Fruit fly (Drosophila melanogaster) whole organism, adult: ENCODE results near the gene eIF4E5.
A peak's percentile ranks its signal among the peaks of the same experiment; 100 is the strongest.

Experiments
- CG11617 ChIP-seq: fragments of 200-800 bp; sonication (Bioruptor generic); optimal IDR thresholded peaks from 2 replicates; lab custom pipeline; 2017; ENCODE audit warnings: mild to moderate bottlenecking, missing biosample characterization, missing genetic modification reagents, missing genetic modification characterization
- CG12768 ChIP-seq: fragments of 200-800 bp; sonication (Bioruptor generic); optimal IDR thresholded peaks from 2 replicates; lab custom pipeline; 2017; ENCODE audit warnings: missing biosample characterization, missing genetic modification characterization, mild to moderate bottlenecking, moderate library complexity, missing genetic modification reagents
- CG14711 ChIP-seq: fragments of 200-800 bp; sonication (Bioruptor generic); optimal IDR thresholded peaks from 2 replicates; lab custom pipeline; 2018; ENCODE audit warnings: missing biosample characterization, mild to moderate bottlenecking, missing genetic modification characterization, moderate library complexity
- CG1620 ChIP-seq: fragments of 200-800 bp; sonication (Bioruptor generic); optimal IDR thresholded peaks from 2 replicates; lab custom pipeline; 2016; ENCODE audit warnings: missing biosample characterization, missing genetic modification characterization
- CG33017 ChIP-seq: fragments of 200-800 bp; sonication (Bioruptor generic); optimal IDR thresholded peaks from 2 replicates; lab custom pipeline; 2018; ENCODE audit warnings: missing biosample characterization, mild to moderate bottlenecking, missing genetic modification characterization, moderate library complexity
- CG5204 ChIP-seq: fragments of 200-800 bp; sonication (Bioruptor generic); optimal IDR thresholded peaks from 2 replicates; lab custom pipeline; 2016; ENCODE audit warnings: missing biosample characterization, missing genetic modification characterization
- CG7045 ChIP-seq: fragments of 200-800 bp; sonication (Bioruptor generic); optimal IDR thresholded peaks from 2 replicates; lab custom pipeline; 2017; ENCODE audit warnings: missing biosample characterization, mild to moderate bottlenecking, missing genetic modification characterization
- CG7101 ChIP-seq: fragments of 200-800 bp; sonication (Bioruptor generic); optimal IDR thresholded peaks from 2 replicates; lab custom pipeline; 2018; ENCODE audit warnings: missing biosample characterization, mild to moderate bottlenecking, missing genetic modification characterization, moderate library complexity
- Clk ChIP-seq: fragments of 200-800 bp; sonication (Bioruptor generic); optimal IDR thresholded peaks from 2 replicates; lab custom pipeline; 2017; ENCODE audit warnings: missing biosample characterization, missing genetic modification characterization
- Crg-1 ChIP-seq: fragments of 200-800 bp; sonication (Bioruptor generic); optimal IDR thresholded peaks from 2 replicates; lab custom pipeline; 2016; ENCODE audit warnings: missing biosample characterization, missing genetic modification characterization
- Hr96 ChIP-seq: fragments of 200-800 bp; sonication (Bioruptor generic); optimal IDR thresholded peaks from 2 replicates; lab custom pipeline; 2016; ENCODE audit warnings: missing biosample characterization, missing genetic modification characterization
- Mnt ChIP-seq: fragments of 200-800 bp; sonication (Bioruptor generic); optimal IDR thresholded peaks from 2 replicates; lab custom pipeline; 2016; ENCODE audit warnings: missing biosample characterization, mild to moderate bottlenecking, missing genetic modification characterization
- bab1 ChIP-seq: fragments of 200-800 bp; sonication (Bioruptor generic); optimal IDR thresholded peaks from 3 replicates; lab custom pipeline; 2019; ENCODE audit warnings: missing biosample characterization, mild to moderate bottlenecking, missing genetic modification characterization, moderate library complexity
- cic ChIP-seq: fragments of 200-800 bp; sonication (Bioruptor generic); optimal IDR thresholded peaks from 2 replicates; lab custom pipeline; 2017; ENCODE audit warnings: missing biosample characterization, mild to moderate bottlenecking, missing genetic modification characterization, moderate library complexity
- cnc ChIP-seq, 2 experiments: fragments of >200 bp; optimal IDR thresholded peaks; 2 replicates each; lab custom pipeline; 2017
- kay ChIP-seq: fragments of 200-800 bp; sonication (Bioruptor generic); peaks from one replicate; lab custom pipeline; 2016; ENCODE audit warnings: missing biosample characterization, missing genetic modification characterization, borderline replicate concordance
- ovo ChIP-seq: fragments of 200-800 bp; sonication (Bioruptor generic); optimal IDR thresholded peaks from 2 replicates; lab custom pipeline; 2016; ENCODE audit warnings: missing biosample characterization, missing genetic modification characterization
- pad ChIP-seq: fragments of 200-800 bp; sonication (Bioruptor generic); optimal IDR thresholded peaks from 3 replicates; lab custom pipeline; 2017; ENCODE audit warnings: missing biosample characterization, missing genetic modification characterization, mild to moderate bottlenecking, moderate library complexity, missing genetic modification reagents
- tj ChIP-seq: fragments of 200-800 bp; sonication (Bioruptor generic); optimal IDR thresholded peaks from 3 replicates; lab custom pipeline; 2017; ENCODE audit warnings: missing biosample characterization, mild to moderate bottlenecking, missing genetic modification characterization, moderate library complexity
- toe ChIP-seq: fragments of 200-800 bp; sonication (Bioruptor generic); optimal IDR thresholded peaks from 2 replicates; lab custom pipeline; 2016; ENCODE audit warnings: missing biosample characterization, missing genetic modification characterization

The eIF4E5 gene

DNA sequence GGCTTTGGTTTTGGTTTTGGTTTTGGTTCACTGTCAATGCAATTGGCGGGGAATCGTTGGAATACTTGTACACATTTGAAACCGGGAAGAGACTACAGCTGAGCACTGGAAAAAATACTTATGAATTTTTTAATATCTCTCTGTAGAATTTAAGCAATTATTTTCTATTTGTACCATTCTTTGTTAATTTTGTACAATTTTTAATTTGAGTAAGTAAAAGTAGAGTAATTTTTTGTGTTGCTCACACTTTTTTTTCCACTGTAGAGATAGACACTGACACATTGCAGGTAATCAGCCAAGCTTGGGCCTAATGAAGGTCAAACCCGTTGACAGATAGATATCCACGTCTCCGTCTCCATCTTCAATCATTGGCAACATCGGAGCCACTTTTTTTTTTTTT, 11.4 kb upstream of the eIF4E5 start:
- TF ChIP-seq ovo (GFP tag; lab: Kevin White, UChicago) (no peak), toe (GFP tag; lab: Kevin White, UChicago) (no peak), CG11617 (no peak), CG12768 (GFP tag; lab: Kevin White, UChicago) (no peak), Mnt (GFP tag; lab: Kevin White, UChicago) (no peak), Clk (GFP tag; lab: Kevin White, UChicago) (no peak), CG7101 (tag; lab: Kevin White, UChicago) (no peak), CG5204 (no peak), cic (GFP tag; lab: Kevin White, UChicago) (no peak), Hr96 (GFP tag; lab: Kevin White, UChicago) (no peak), Crg-1 (GFP tag; lab: Kevin White, UChicago) (no peak), CG33017 (tag; lab: Kevin White, UChicago) (no peak), kay (GFP tag; lab: Kevin White, UChicago) (no peak)

DNA sequence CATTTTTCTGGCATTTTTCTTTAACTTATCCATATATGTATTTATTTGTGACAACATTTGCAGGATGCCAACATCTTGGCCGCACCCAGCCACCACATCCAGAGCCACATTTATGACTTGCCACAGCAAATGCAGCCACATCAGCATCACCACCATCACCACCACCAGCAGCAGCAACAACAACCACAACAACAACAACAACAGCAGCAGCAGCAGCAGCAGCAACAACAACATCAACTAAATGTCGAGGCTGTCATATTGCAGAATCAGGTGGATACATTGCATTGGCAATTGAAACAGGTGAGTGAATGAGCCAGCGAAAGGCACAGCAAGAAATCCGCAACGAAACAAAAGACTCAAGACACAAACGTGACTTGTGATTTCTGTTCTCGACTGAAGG, 4.7 kb upstream of the eIF4E5 start:
- TF ChIP-seq CG12768 (GFP tag; lab: Kevin White, UChicago), result no peak
- TF ChIP-seq tj (GFP tag; lab: Kevin White, UChicago), result no peak
- TF ChIP-seq Hr96 (GFP tag; lab: Kevin White, UChicago), result no peak
- TF ChIP-seq cnc (optimal IDR thresholded peaks at IDR 0.05; lab: Kevin White, UChicago), result no peak
- TF ChIP-seq Mnt (GFP tag; lab: Kevin White, UChicago), result no peak

DNA sequence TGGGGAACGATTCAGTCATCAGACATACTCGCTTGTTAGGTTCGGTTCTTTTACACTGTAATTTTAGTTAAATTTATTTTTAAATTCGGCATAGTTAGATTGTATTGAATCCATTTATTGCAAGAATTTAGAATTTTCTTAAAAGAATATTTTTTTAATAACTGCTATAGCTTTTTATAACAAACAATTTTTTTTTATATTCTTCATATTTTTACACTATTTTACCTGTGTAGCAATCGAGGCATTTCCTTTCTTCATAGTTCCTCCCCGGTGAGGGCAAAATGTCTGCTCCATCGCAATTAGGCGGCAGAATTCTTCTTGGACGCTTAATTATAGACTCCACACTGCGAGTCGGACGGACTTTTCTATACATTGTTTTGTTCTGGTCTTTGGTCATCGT, 4.1 kb upstream of the eIF4E5 start:
- TF ChIP-seq toe (GFP tag; lab: Kevin White, UChicago) (no peak), tj (GFP tag; lab: Kevin White, UChicago) (no peak)

DNA sequence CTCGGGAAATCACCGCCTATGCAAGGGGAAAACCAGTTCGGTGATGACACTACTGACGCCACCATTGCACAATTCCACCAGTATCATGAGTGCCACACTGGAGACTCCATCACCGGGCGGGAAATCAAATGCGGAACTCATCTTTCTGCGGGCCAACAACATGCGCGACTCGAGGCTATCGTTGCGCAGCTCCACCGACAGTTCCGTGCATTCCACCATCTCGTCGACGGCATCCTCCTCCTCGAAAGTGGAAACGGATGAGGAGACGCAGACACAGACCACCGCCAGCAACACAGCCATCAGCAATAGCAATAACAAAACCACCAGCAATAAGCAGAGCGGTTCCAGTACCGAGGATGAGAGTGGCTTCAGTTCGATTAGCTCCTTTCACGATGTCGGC, 840 bp upstream of the eIF4E5 start:
- no peak for TF ChIP-seq Crg-1 (GFP tag; lab: Kevin White, UChicago)
- TF ChIP-seq bab1 (GFP tag; lab: Kevin White, UChicago), result no peak
- TF ChIP-seq CG33017 (tag; lab: Kevin White, UChicago), result no peak
- no peak for TF ChIP-seq CG5204
- no peak for TF ChIP-seq CG12768 (GFP tag; lab: Kevin White, UChicago)
- no peak for TF ChIP-seq CG1620 (GFP tag; lab: Kevin White, UChicago)
- TF ChIP-seq toe (GFP tag; lab: Kevin White, UChicago), result no peak
- TF ChIP-seq CG7101 (tag; lab: Kevin White, UChicago), result no peak
- no peak for TF ChIP-seq pad
- no peak for TF ChIP-seq CG11617
- no peak for TF ChIP-seq cnc (optimal IDR thresholded peaks at IDR 0.05; lab: Kevin White, UChicago)
- TF ChIP-seq Hr96 (GFP tag; lab: Kevin White, UChicago), result no peak
- TF ChIP-seq CG14711, result no peak

DNA sequence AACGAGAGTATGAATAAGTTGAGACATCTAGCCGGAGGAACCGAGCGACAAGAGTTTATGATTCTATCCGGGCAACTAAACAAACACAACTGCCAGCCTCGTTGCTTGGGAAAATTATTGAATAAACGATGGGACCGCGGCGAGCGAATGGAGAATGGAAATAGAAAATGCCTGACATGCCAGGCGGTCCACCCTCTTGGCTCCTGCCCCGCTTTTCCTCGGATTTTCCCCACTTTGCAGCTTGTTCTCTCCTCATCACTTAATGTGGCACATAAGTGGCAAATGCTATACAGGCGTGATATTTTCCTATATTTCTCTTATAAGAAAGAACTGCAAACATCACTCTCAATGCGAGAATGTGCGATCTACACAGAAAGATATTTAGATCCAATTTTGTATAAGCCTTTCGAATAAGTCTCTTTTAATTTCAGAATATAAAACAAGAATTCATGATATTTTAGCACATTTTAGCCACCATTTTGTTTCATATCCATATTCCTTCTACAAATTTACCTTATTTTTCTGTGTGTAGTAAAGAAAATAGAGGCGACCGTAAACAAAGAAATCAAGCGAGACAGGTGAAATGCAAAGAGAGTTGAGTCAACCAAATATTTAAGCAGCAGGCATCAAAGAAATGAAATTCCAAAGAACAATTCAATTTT, 8.9 kb downstream of the eIF4E5 start:
- no peak for TF ChIP-seq CG5204
- TF ChIP-seq kay (GFP tag; lab: Kevin White, UChicago), result no peak
- no peak for TF ChIP-seq CG7045 (GFP tag; lab: Kevin White, UChicago)
- TF ChIP-seq Hr96 (GFP tag; lab: Kevin White, UChicago), result no peak
- TF ChIP-seq CG11617, result peak; percentile 30
- no peak for TF ChIP-seq cnc (optimal IDR thresholded peaks at IDR 0.05; lab: Kevin White, UChicago)
- no peak for TF ChIP-seq Mnt (GFP tag; lab: Kevin White, UChicago)
- no peak for TF ChIP-seq tj (GFP tag; lab: Kevin White, UChicago)
- TF ChIP-seq CG12768 (GFP tag; lab: Kevin White, UChicago), result no peak
- peak; percentile 66 for TF ChIP-seq CG14711
- TF ChIP-seq cic (GFP tag; lab: Kevin White, UChicago), result no peak
- TF ChIP-seq bab1 (GFP tag; lab: Kevin White, UChicago), result peak; percentile 82
- peak; percentile 52 for TF ChIP-seq CG7101 (tag; lab: Kevin White, UChicago)
- no peak for TF ChIP-seq Crg-1 (GFP tag; lab: Kevin White, UChicago)
- TF ChIP-seq CG33017 (tag; lab: Kevin White, UChicago), result peak; percentile 26
- TF ChIP-seq pad, result peak; percentile 8
- peak; percentile 34 for TF ChIP-seq CG1620 (GFP tag; lab: Kevin White, UChicago)
- no peak for TF ChIP-seq Clk (GFP tag; lab: Kevin White, UChicago)
- TF ChIP-seq ovo (GFP tag; lab: Kevin White, UChicago), result no peak
- TF ChIP-seq toe (GFP tag; lab: Kevin White, UChicago), result no peak

DNA sequence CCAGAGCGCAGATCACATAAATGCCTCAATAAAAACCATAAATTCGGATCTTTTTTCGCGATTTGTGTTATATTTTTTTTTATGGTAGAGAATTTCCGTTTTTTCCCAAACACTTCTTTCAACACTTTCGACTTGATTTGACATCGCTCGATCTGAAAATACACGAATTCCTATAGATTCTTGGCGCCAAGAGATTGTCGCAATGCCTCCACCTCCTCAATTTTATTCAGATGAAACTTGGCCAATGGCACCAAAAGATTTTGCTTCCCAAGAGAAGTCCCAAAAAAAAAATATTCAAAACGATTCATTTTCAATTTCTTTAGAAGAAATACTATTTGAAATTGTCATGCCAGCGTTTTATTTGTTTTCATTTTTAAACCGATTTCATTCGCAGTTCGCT, 9.9 kb downstream of the eIF4E5 start:
- no peak for TF ChIP-seq CG11617
- peak; percentile 78 for TF ChIP-seq kay (GFP tag; lab: Kevin White, UChicago)
